Worm (Caenorhabditis elegans) whole organism, L3 larva: ENCODE results near the gene F07H5.10.

Experiments used
- R02D3.7 ChIP-seq: fragments of 150-350 bp; optimal IDR thresholded peaks from 2 replicates; lab custom pipeline; 2014; ENCODE audit warnings: missing biosample characterization, missing genetic modification characterization
- ZK546.5 ChIP-seq: sonication (generic microtip); optimal IDR thresholded peaks from 2 replicates; lab custom pipeline; 2017; ENCODE audit warnings: missing biosample characterization, missing genetic modification characterization
- ama-1 ChIP-seq: fragments of 150-350 bp; optimal IDR thresholded peaks from 2 replicates; lab custom pipeline; 2018
- ceh-16 ChIP-seq: sonication (generic microtip); optimal IDR thresholded peaks from 2 replicates; lab custom pipeline; 2017; ENCODE audit warnings: missing biosample characterization, missing genetic modification characterization
- ceh-28 ChIP-seq: fragments of 150-350 bp; optimal IDR thresholded peaks from 2 replicates; lab custom pipeline; 2014; ENCODE audit warnings: missing biosample characterization, missing genetic modification reagents, missing genetic modification characterization
- ceh-82 ChIP-seq: fragments of 150-350 bp; optimal IDR thresholded peaks from 2 replicates; lab custom pipeline; 2014; ENCODE audit warnings: missing biosample characterization, missing genetic modification characterization
- ceh-9 ChIP-seq: sonication (generic microtip); optimal IDR thresholded peaks from 2 replicates; lab custom pipeline; 2018; ENCODE audit warnings: missing biosample characterization, missing genetic modification characterization
- egl-27 ChIP-seq: sonication (generic microtip); optimal IDR thresholded peaks from 4 replicates; lab custom pipeline; 2017; ENCODE audit warnings: missing biosample characterization, missing genetic modification reagents, missing genetic modification characterization
- egl-5 ChIP-seq: fragments of 150-350 bp; optimal IDR thresholded peaks from 2 replicates; lab custom pipeline; 2017; ENCODE audit warnings: missing biosample characterization, missing genetic modification reagents, missing genetic modification characterization, inconsistent platforms
- elt-2 ChIP-seq: sonication (generic microtip); optimal IDR thresholded peaks from 2 replicates; lab custom pipeline; 2016; ENCODE audit warnings: missing genetic modification reagents, mild to moderate bottlenecking, missing genetic modification characterization, missing compliant biosample characterization
- elt-3 ChIP-seq, 3 experiments: fragments of 150-350 bp in 1 of 3; sonication (generic microtip) in 2 of 3; optimal IDR thresholded peaks; 2 replicates in 2 of 3; 4 replicates in 1 of 3; lab custom pipeline; 2014 to 2017; ENCODE audit warnings: missing biosample characterization in 3 of 3, missing genetic modification characterization in 3 of 3
- fkh-2 ChIP-seq: fragments of 150-350 bp; optimal IDR thresholded peaks from 2 replicates; lab custom pipeline; 2014; ENCODE audit warnings: missing biosample characterization, missing genetic modification reagents, missing genetic modification characterization
- hmg-11 ChIP-seq: sonication (generic microtip); optimal IDR thresholded peaks from 2 replicates; lab custom pipeline; 2016; ENCODE audit warnings: missing genetic modification characterization, missing compliant biosample characterization
- lin-15B ChIP-seq: fragments of 150-350 bp; optimal IDR thresholded peaks from 2 replicates; lab custom pipeline; 2014; ENCODE audit warnings: missing biosample characterization, missing genetic modification characterization
- lin-39 ChIP-seq: fragments of 150-350 bp; optimal IDR thresholded peaks from 2 replicates; lab custom pipeline; 2018; ENCODE audit warnings: missing biosample characterization, missing genetic modification reagents, missing genetic modification characterization
- lsy-12 ChIP-seq: sonication (generic microtip); optimal IDR thresholded peaks from 2 replicates; lab custom pipeline; 2016; ENCODE audit warnings: mild to moderate bottlenecking, missing genetic modification characterization, missing compliant biosample characterization
- mdl-1 ChIP-seq: fragments of 150-350 bp; optimal IDR thresholded peaks from 2 replicates; lab custom pipeline; 2014; ENCODE audit warnings: missing biosample characterization, missing genetic modification characterization
- nfya-1 ChIP-seq: sonication (generic microtip); optimal IDR thresholded peaks from 2 replicates; lab custom pipeline; 2017; ENCODE audit warnings: missing genetic modification characterization, mild to moderate bottlenecking, missing compliant biosample characterization, antibody characterized with exemption, moderate library complexity; ENCODE audit not compliant: insufficient read depth
- nhr-12 ChIP-seq: fragments of 150-350 bp; optimal IDR thresholded peaks from 2 replicates; lab custom pipeline; 2014; ENCODE audit warnings: missing biosample characterization, missing genetic modification characterization
- nhr-23 ChIP-seq: fragments of 150-350 bp; optimal IDR thresholded peaks from 2 replicates; lab custom pipeline; 2014; ENCODE audit warnings: missing biosample characterization, missing genetic modification reagents, missing genetic modification characterization
- nhr-25 ChIP-seq: sonication (generic microtip); optimal IDR thresholded peaks from 2 replicates; lab custom pipeline; 2017; ENCODE audit warnings: missing biosample characterization, missing genetic modification characterization
- nhr-28 ChIP-seq: fragments of 150-350 bp; optimal IDR thresholded peaks from 2 replicates; lab custom pipeline; 2014; ENCODE audit warnings: missing biosample characterization, missing genetic modification characterization
- nhr-43 ChIP-seq: sonication (generic microtip); optimal IDR thresholded peaks from 2 replicates; lab custom pipeline; 2016; ENCODE audit warnings: mild to moderate bottlenecking, missing genetic modification characterization, missing compliant biosample characterization; ENCODE audit not compliant: poor library complexity, severe bottlenecking
- nhr-67 ChIP-seq: fragments of 150-350 bp; optimal IDR thresholded peaks from 2 replicates; lab custom pipeline; 2014; ENCODE audit warnings: missing biosample characterization, missing genetic modification characterization
- nhr-76 ChIP-seq: fragments of 150-350 bp; sonication (generic microtip); optimal IDR thresholded peaks from 5 replicates; lab custom pipeline; 2014; ENCODE audit warnings: missing biosample characterization, missing genetic modification characterization
- pha-4 ChIP-seq: fragments of 150-350 bp; optimal IDR thresholded peaks from 2 replicates; lab custom pipeline; 2014; ENCODE audit warnings: missing biosample characterization, missing genetic modification reagents, missing genetic modification characterization
- pqm-1 ChIP-seq: fragments of 150-350 bp; optimal IDR thresholded peaks from 2 replicates; lab custom pipeline; 2017; ENCODE audit warnings: missing biosample characterization, missing genetic modification characterization, inconsistent platforms
- sea-2 ChIP-seq: fragments of 150-350 bp; sonication (generic microtip); optimal IDR thresholded peaks from 4 replicates; lab custom pipeline; 2014; ENCODE audit warnings: missing biosample characterization, missing genetic modification reagents, missing genetic modification characterization
- skn-1 ChIP-seq: fragments of 150-350 bp; optimal IDR thresholded peaks from 2 replicates; lab custom pipeline; 2014; ENCODE audit warnings: missing biosample characterization, missing genetic modification characterization
- snpc-4 ChIP-seq: fragments of 150-350 bp; optimal IDR thresholded peaks from 2 replicates; lab custom pipeline; 2014; ENCODE audit warnings: missing biosample characterization, missing genetic modification characterization
- tbx-2 ChIP-seq: sonication (generic microtip); optimal IDR thresholded peaks from 2 replicates; lab custom pipeline; 2016; ENCODE audit warnings: mild to moderate bottlenecking, missing genetic modification characterization, missing compliant biosample characterization
- unc-39 ChIP-seq: sonication (generic microtip); optimal IDR thresholded peaks from 4 replicates; lab custom pipeline; 2017; ENCODE audit warnings: missing biosample characterization, missing genetic modification characterization
- zag-1 ChIP-seq: fragments of 150-350 bp; optimal IDR thresholded peaks from 2 replicates; lab custom pipeline; 2014; ENCODE audit warnings: missing biosample characterization, missing genetic modification characterization
- ztf-11 ChIP-seq: fragments of 150-350 bp; optimal IDR thresholded peaks from 2 replicates; lab custom pipeline; 2014; ENCODE audit warnings: missing biosample characterization, missing genetic modification characterization

F07H5.10 gene

DNA sequence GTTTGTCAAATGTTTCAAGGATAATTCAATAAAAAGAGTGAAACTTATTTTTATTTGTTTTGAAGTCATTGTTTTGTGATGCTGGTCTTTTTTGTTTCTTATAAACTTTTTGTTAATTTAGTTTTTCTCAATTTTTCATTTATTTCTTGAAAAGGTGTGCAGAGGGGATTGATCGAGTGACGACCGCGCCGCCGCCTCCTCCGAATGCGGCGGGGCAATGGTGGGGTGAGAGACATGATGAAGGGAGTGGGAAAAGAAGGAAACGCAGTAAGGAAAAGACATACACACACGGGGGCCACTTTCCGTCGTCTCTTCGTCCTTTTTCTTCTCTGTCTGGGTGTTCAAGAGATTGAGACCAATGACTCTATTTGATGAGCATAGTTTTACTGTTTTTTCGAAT lies 39.0 kb downstream of the F07H5.10 start:
- peak; percentile 44 for TF ChIP-seq pha-4 (tag; lab: Kevin White, UChicago)
- TF ChIP-seq pqm-1 (tag; lab: Kevin White, UChicago): peak; percentile 18
- TF ChIP-seq fkh-2 (tag; lab: Kevin White, UChicago): no peak
- TF ChIP-seq nfya-1: peak; percentile 26
- no peak for TF ChIP-seq ama-1 (lab: Kevin White, UChicago)
- TF ChIP-seq hmg-11 (tag; lab: Kevin White, UChicago): peak; percentile 57
- TF ChIP-seq elt-2 (tag; lab: Kevin White, UChicago): peak; percentile 5
- TF ChIP-seq, all 47 proteins: peak for 5

ce11 chrII:8766897-8767296 lies 41.5 kb downstream of the F07H5.10 start, which contains the start of gene pah-1:
pah-1 (minus strand) TSS chrII:8766997.
- TF ChIP-seq ceh-9: no peak
- TF ChIP-seq R02D3.7 (tag; lab: Kevin White, UChicago): no peak
- TF ChIP-seq unc-39 (tag; lab: Kevin White, UChicago): no peak
- no peak for TF ChIP-seq sea-2 (GFP tag; lab: Kevin White, UChicago)
- TF ChIP-seq tbx-2 (tag; lab: Kevin White, UChicago): no peak
- TF ChIP-seq zag-1 (tag; lab: Kevin White, UChicago): no peak

DNA sequence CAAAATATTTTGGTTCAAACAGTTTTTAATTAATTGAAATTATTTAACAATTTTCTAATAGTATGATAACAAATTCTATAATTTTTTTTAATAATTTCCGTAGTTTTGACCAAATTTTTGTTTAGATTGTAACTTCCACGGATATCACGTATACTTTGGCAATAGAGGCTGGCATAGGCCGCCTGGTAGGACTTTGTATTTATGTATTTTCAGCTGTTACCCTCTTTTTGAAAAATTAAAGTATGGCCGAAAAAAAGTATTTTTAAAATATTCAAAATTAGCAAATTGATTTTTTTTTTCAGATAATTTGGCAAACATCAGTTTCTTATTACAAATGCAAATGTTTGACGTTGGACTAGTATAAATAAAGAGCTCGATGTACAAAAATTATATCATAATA lies 41.9 kb downstream of the F07H5.10 start, which contains the start of the genes nsph-1.1 and K08F8.15:
Gene nsph-1.1, plus strand, starts transcription at position 301 of the 400 bp plus-strand sequence.
Gene K08F8.15, plus strand, starts transcription at position 335 of the 400 bp plus-strand sequence.
- TF ChIP-seq skn-1 (tag; lab: Kevin White, UChicago) (no peak), ama-1 (lab: Kevin White, UChicago) (no peak), elt-3 (tag; optimal IDR thresholded peaks at IDR 0.05; lab: Kevin White, UChicago) (no peak), nhr-43 (tag; lab: Kevin White, UChicago) (no peak), ceh-16 (tag; lab: Kevin White, UChicago) (no peak), ZK546.5 (no peak), nhr-12 (no peak), ztf-11 (no peak), nhr-67 (tag; lab: Kevin White, UChicago) (no peak), mdl-1 (tag; lab: Kevin White, UChicago) (no peak), egl-5 (tag; lab: Kevin White, UChicago) (no peak), zag-1 (tag; lab: Kevin White, UChicago) (no peak), pha-4 (tag; lab: Kevin White, UChicago) (no peak), nhr-28 (no peak)

DNA sequence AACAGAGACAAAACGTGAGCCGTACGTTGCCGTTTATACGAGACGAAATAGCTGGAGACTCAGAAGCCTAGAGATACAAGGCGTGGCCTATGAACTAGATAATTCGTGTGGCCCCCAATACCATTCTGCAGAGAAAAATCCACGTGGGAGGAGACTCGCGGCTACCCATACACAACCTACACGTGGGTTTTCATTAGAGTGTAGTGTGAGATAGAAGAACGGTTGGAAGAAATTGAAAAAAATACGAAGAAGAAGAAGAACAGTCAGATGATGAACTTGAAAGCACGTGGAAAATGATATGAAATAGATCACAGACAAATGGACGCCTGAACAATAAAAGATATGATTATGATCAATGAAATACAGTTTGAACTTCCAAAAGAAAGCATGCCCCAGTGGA lies 43.3 kb downstream of the F07H5.10 start:
- TF ChIP-seq lsy-12 (tag; lab: Kevin White, UChicago) (peak; percentile 2), nhr-23 (peak; percentile 70), lin-15B (tag; lab: Kevin White, UChicago) (no peak), nhr-43 (tag; lab: Kevin White, UChicago) (peak; percentile 81), nhr-25 (tag; lab: Kevin White, UChicago) (peak; percentile 24), mdl-1 (tag; lab: Kevin White, UChicago) (peak; percentile 48), ceh-16 (tag; lab: Kevin White, UChicago) (no peak)

DNA sequence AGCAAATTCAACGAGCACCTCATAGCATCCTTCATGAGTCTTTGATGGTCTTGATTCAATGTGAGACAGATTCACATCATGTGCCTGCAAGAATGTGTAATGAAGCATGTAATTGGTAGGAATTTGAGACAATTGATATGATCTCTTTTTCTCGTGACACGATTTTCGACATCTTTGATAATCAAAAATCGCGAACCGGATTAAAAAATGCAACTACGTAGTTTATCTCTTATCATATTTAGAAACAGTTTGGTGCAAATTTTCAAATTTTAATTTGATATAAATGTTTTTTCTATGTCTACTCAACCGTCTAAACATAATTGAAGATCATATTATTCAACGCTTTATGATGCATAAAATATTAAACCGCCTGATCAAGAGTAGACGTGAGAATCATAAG lies 44.0 kb downstream of the F07H5.10 start:
- TF ChIP-seq nhr-28 (no peak), mdl-1 (tag; lab: Kevin White, UChicago) (no peak), zag-1 (tag; lab: Kevin White, UChicago) (no peak), ceh-82 (tag; lab: Kevin White, UChicago) (no peak), ceh-9 (no peak), ceh-28 (no peak), ceh-16 (tag; lab: Kevin White, UChicago) (no peak), ama-1 (lab: Kevin White, UChicago) (no peak), pha-4 (tag; lab: Kevin White, UChicago) (no peak)

DNA sequence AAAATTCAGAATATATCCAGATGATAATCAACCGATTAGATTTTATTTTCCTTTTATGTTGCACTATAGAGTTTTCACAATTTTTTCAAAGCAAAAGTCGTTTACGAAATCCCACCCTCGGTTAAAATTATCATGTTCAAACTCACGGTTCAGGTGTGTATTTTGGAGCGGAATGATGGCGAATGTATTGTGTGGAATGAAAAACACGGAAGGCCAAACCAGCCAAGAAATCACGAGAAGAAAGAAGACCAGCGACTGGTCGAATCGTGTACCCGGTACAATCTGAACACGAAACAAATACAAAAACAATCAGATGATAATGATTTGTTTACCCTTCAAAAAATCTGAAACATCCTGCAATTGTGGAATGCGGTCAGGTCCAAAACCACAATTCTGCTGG lies 45.0 kb downstream of the F07H5.10 start:
- TF ChIP-seq elt-2 (tag; lab: Kevin White, UChicago): no peak
- no peak for TF ChIP-seq nhr-76
- no peak for TF ChIP-seq lin-39
- TF ChIP-seq egl-27 (tag; lab: Kevin White, UChicago): no peak
- TF ChIP-seq nhr-43 (tag; lab: Kevin White, UChicago): no peak
- TF ChIP-seq snpc-4 (tag; lab: Kevin White, UChicago): no peak
- no peak for TF ChIP-seq ceh-28
- no peak for TF ChIP-seq ZK546.5
- TF ChIP-seq pqm-1 (tag; lab: Kevin White, UChicago): no peak
- TF ChIP-seq ztf-11: no peak
